Worm (Caenorhabditis elegans): ENCODE measurements around the gene nas-27.

nas-27 gene

DNA sequence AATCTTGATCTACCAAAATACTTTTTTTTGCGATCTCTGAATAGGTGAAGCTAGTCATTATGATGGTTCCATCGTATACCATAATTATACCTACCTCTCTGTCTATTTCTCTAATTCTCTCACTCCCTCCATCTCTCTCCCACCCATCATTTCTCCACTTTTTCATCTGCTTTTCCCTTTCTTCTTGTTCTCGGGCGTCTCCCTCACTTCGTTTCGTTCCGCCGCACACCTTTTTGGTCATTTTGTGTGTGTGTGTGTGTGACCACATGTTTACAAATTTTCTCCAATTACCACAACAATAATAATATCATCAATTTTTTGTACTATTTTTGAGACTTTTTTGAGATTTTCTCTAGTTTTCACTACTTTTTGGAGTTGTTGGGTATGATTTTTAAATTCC is 12.7 kb upstream of the nas-27 start:
- TF ChIP-seq snpc-3.4 (tag; optimal IDR thresholded peaks at IDR 0.05): no peak

DNA sequence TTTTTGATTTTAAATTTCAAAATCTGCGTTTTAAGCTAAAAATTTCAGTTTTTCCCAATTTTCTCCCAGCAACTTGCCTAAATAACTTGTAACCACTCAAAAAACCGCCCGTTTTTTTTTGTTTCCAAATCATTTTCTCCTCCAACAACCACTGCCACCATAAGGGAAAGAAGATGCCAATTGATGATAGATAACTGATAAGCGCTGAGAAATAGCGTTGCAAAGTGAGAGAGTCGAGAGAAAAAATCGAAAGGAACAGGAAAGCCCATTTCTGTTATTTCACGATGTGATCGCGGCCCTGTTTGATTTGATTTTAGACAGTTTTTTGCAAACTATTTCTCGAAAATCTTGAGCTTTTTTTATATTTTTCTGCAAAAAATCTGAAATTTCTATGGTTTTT is 10.5 kb upstream of the nas-27 start:
- TF ChIP-seq somi-1 (GFP tag; optimal IDR thresholded peaks at IDR 0.05) (no peak), snpc-1.1 (tag; optimal IDR thresholded peaks at IDR 0.05; ENCODE audit: insufficient read depth) (no peak), tbx-9 (tag; optimal IDR thresholded peaks at IDR 0.05; ENCODE audit: borderline replicate concordance) (no peak), ztf-6 (GFP tag; IDR thresholded peaks at IDR 0.05) (no peak), F37B4.10 (GFP tag; IDR thresholded peaks at IDR 0.05) (no peak), aptf-3 (GFP tag; IDR thresholded peaks at IDR 0.05) (no peak), F55B11.4 (tag; optimal IDR thresholded peaks at IDR 0.05; ENCODE audit: borderline replicate concordance, insufficient read depth) (no peak), madf-6 (GFP tag; IDR thresholded peaks at IDR 0.05) (no peak), ztf-28 (GFP tag; IDR thresholded peaks at IDR 0.05) (no peak), hmg-1.2 (GFP tag; IDR thresholded peaks at IDR 0.05) (peak; percentile 90), nhr-80 (tag; optimal IDR thresholded peaks at IDR 0.05) (peak; percentile 34), let-607 (tag; optimal IDR thresholded peaks at IDR 0.05) (no peak), repo-1 (tag; optimal IDR thresholded peaks at IDR 0.05) (no peak)

DNA sequence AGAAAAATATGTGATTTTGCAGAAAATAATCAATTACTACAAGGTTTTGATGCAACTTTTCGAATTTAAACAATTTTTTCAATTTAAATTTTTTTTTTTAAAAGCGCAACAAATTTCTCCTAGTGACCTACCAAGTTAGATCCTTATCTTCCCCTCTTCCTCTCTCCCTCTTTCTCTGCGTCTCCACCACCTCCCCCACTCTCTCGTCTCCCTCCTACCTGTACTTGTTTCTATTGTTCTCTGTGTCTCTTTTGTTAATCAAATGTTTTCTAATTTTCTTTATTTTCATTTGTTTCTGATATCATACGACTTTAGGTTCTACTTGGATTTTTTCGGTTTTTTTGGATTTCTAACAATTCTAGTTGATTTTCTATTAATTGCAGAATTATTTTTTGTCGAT is 9.0 kb upstream of the nas-27 start:
- TF ChIP-seq ceh-58 (GFP tag; IDR thresholded peaks at IDR 0.05) (no peak), nhr-80 (tag; optimal IDR thresholded peaks at IDR 0.05) (peak; percentile 11), ztf-22 (GFP tag; optimal IDR thresholded peaks at IDR 0.05) (no peak), egrh-3 (GFP tag; IDR thresholded peaks at IDR 0.05) (0 out of 2 replicates have a peak, but pooled peaks have one; percentile 44), attf-3 (GFP tag; conservative IDR thresholded peaks at IDR 0.05) (no peak), egl-18 (GFP tag; IDR thresholded peaks at IDR 0.05) (no peak), F55B11.4 (tag; optimal IDR thresholded peaks at IDR 0.05; ENCODE audit: borderline replicate concordance, insufficient read depth) (no peak), hmg-1.2 (GFP tag; IDR thresholded peaks at IDR 0.05) (peak; percentile 92), T07F8.4 (tag; optimal IDR thresholded peaks at IDR 0.05) (no peak)

DNA sequence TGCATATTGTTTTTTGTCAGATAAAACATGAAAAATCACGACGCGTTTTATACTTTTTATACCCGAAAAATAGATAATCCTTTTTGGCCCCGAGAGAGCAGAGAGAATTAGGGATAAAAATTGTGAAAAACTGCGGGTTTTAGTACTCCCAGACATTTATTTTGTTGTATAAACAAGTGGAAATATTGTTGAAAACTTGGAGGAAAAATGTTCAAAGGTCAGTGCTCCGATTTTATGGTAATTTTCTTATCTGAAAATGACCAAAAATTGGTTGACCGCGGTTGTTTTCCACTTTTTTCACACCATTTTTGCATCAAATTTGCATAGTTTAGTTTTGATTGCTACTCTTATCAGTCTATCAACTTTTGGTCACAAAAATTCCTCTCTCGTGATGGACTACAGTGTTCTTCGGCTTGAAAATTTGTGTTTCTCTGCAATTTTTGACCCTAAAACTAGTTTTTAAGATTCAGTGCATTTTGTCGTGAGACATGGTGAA is 7.0 kb downstream of the nas-27 start, which contains the start of gene dlhd-1:
TSS of gene dlhd-1 (minus strand) at position 51 of the 496 bp plus-strand sequence.
- TF ChIP-seq nhr-80 (tag; optimal IDR thresholded peaks at IDR 0.05): peak; percentile 14
- no peak for TF ChIP-seq mcd-1 (GFP tag; IDR thresholded peaks at IDR 0.05)

DNA sequence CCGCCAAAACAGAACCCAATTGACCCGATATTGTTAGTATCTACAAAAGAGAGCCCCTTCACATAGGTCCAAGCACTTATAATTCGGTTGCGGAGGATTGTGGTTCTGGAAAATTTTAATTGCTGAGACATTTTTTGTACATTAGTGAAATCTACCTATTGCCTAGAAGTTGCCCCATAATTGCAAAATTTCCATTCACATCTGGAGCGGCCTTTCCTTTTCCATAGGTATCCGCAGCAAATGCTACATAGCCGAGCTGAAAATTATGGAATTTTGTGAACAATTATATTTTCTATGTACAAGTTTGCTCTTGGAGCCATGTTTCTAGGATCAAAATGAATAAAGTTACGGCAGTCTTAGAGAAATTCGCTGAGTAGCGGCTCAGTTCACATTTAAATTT is 8.3 kb downstream of the nas-27 start:
- no peak for TF ChIP-seq nhr-179 (tag; optimal IDR thresholded peaks at IDR 0.05)

DNA sequence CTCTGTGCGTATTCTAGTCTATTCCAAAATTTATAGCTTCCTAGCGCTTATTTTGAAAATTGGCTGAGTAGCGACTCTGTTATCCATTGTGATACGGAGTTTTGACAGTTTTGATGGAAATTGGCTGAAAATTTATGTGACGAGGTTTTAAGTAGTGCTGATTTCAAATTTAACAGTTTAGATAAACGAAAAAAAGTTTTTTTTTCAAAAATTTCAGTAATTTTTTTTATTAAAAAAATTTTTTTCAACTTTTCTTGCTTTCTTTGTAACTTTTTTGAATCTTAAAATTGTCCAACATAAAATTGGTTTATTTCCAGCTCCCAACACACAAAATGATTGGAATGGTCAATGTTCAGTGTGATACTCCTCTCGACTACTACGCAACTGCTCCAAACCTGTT is 15.8 kb downstream of the nas-27 start, which contains the start of gene T23F4.2:
TSS of gene T23F4.2 (plus strand) at position 301 of the 400 bp plus-strand sequence.
- TF ChIP-seq K12H6.12 (tag; optimal IDR thresholded peaks at IDR 0.05) (no peak), repo-1 (tag; optimal IDR thresholded peaks at IDR 0.05) (no peak)

DNA sequence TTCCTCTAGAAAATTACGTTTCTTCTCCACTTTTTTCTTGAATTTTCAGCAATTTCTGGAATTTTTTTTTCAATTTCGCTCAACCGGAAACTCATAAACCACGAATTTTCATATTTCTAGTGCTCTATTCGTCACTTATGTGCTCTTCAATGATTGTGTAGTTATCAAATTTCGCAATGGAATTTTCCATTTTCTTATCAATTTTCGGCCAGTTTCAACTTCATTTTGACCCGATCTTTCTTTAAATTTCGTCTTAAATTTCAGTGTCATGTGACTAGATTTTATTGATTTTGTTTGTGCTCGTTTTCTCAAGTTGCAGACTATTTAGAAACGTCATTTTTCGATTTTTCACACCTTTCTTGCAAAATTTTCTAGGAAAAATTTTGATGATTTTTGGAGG is 19.4 kb downstream of the nas-27 start:
- TF ChIP-seq cebp-1 (GFP tag; IDR thresholded peaks at IDR 0.05) (peak; percentile 75; the same call in 1 of the 2 replicates), cebp-1 (tag; optimal IDR thresholded peaks at IDR 0.05) (peak; percentile 83), hrde-1 (tag; optimal IDR thresholded peaks at IDR 0.05; ENCODE audit: borderline replicate concordance) (no peak), nhr-80 (tag; optimal IDR thresholded peaks at IDR 0.05) (peak; percentile 80)
